Worm (Caenorhabditis elegans): Measurements from ENCODE around the gene K04C1.2.
A peak's percentile ranks its signal among the peaks of the same experiment; 100 is the strongest.

K04C1.2 gene

ce11 chrX:14267781-14268180, 29.3 kb downstream of the K04C1.2 start, which contains the start of gene del-1 (continued):
- no peak for TF ChIP-seq hrde-1 (tag; optimal IDR thresholded peaks at IDR 0.05; ENCODE audit: borderline replicate concordance)
- no peak for TF ChIP-seq T07F8.4 (tag; optimal IDR thresholded peaks at IDR 0.05)

ce11 chrX:14281526-14281925, 43.0 kb downstream of the K04C1.2 start, which contains the start of gene E02H4.2:
TSS of gene E02H4.2 (minus strand) at chrX:14281626.
- TF ChIP-seq hlh-12 (tag; optimal IDR thresholded peaks at IDR 0.05) (no peak), D2030.7 (GFP tag; IDR thresholded peaks at IDR 0.05) (no peak), aptf-3 (GFP tag; IDR thresholded peaks at IDR 0.05) (no peak), ztf-25 (GFP tag; IDR thresholded peaks at IDR 0.05) (no peak), him-1 (tag; optimal IDR thresholded peaks at IDR 0.05) (no peak), F37B4.10 (GFP tag; IDR thresholded peaks at IDR 0.05) (no peak), ccch-3 (GFP tag; optimal IDR thresholded peaks at IDR 0.05) (no peak), gei-17 (GFP tag; optimal IDR thresholded peaks at IDR 0.05) (no peak), F55B11.4 (tag; optimal IDR thresholded peaks at IDR 0.05; ENCODE audit: borderline replicate concordance, insufficient read depth) (no peak), hmg-1.2 (GFP tag; IDR thresholded peaks at IDR 0.05) (no peak), nhr-27 (tag; optimal IDR thresholded peaks at IDR 0.05) (no peak), lin-26 (GFP tag; IDR thresholded peaks at IDR 0.05) (no peak)

ce11 chrX:14287888-14288287, 49.4 kb downstream of the K04C1.2 start:
- no peak for TF ChIP-seq D2030.7 (GFP tag; IDR thresholded peaks at IDR 0.05)
- no peak for TF ChIP-seq F39B2.1 (GFP tag; IDR thresholded peaks at IDR 0.05)
- no peak for TF ChIP-seq F57C9.4 (tag; optimal IDR thresholded peaks at IDR 0.05)
- TF ChIP-seq sdz-38 (tag; optimal IDR thresholded peaks at IDR 0.05): no peak
- no peak for TF ChIP-seq nhr-27 (tag; optimal IDR thresholded peaks at IDR 0.05)
- TF ChIP-seq madf-8 (GFP tag; conservative IDR thresholded peaks at IDR 0.05): no peak
- TF ChIP-seq B0035.1 (tag; optimal IDR thresholded peaks at IDR 0.05): no peak
- no peak for TF ChIP-seq ccch-3 (GFP tag; optimal IDR thresholded peaks at IDR 0.05)
- TF ChIP-seq hsf-1 (GFP tag; IDR thresholded peaks at IDR 0.05): no peak
- no peak for TF ChIP-seq chd-7 (tag; optimal IDR thresholded peaks at IDR 0.05)
- TF ChIP-seq him-1 (tag; optimal IDR thresholded peaks at IDR 0.05): no peak
- no peak for TF ChIP-seq tbx-9 (tag; optimal IDR thresholded peaks at IDR 0.05; ENCODE audit: borderline replicate concordance)
- TF ChIP-seq Y79H2A.3 (GFP tag; conservative IDR thresholded peaks at IDR 0.05): no peak
- TF ChIP-seq ZK185.1 (tag; optimal IDR thresholded peaks at IDR 0.05; ENCODE audit: poor library complexity, severe bottlenecking): no peak
- TF ChIP-seq ztf-22 (GFP tag; optimal IDR thresholded peaks at IDR 0.05): no peak
- TF ChIP-seq repo-1 (tag; optimal IDR thresholded peaks at IDR 0.05): no peak
- no peak for TF ChIP-seq ets-4 (GFP tag; optimal IDR thresholded peaks at IDR 0.05)
- no peak for TF ChIP-seq athp-1 (tag; optimal IDR thresholded peaks at IDR 0.05)
- no peak for TF ChIP-seq B0261.1 (tag; optimal IDR thresholded peaks at IDR 0.05)
- TF ChIP-seq hlh-12 (tag; optimal IDR thresholded peaks at IDR 0.05): no peak

ce11 chrX:14289993-14290392, 51.5 kb downstream of the K04C1.2 start:
- TF ChIP-seq snpc-3.4 (tag; optimal IDR thresholded peaks at IDR 0.05): no peak
- TF ChIP-seq zfh-2 (GFP tag; conservative IDR thresholded peaks at IDR 0.05): peak; percentile 69
- TF ChIP-seq egrh-3 (GFP tag; IDR thresholded peaks at IDR 0.05): peak; percentile 47; the same call in 1 of the 2 replicates
- no peak for TF ChIP-seq ets-4 (GFP tag; optimal IDR thresholded peaks at IDR 0.05)
- no peak for TF ChIP-seq nfyb-1 (GFP tag; IDR thresholded peaks at IDR 0.05)
- no peak for TF ChIP-seq pha-4 (tag; optimal IDR thresholded peaks at IDR 0.05)
- peak; percentile 16 for TF ChIP-seq nhr-27 (tag; optimal IDR thresholded peaks at IDR 0.05)
- no peak for TF ChIP-seq ceh-100 (GFP tag; IDR thresholded peaks at IDR 0.05)
- TF ChIP-seq madf-10 (tag; optimal IDR thresholded peaks at IDR 0.05): no peak
- TF ChIP-seq attf-5 (GFP tag; optimal IDR thresholded peaks at IDR 0.05): no peak
- TF ChIP-seq lsy-27 (tag; optimal IDR thresholded peaks at IDR 0.05; ENCODE audit: borderline replicate concordance, insufficient read depth): no peak

Measured in whole organism, young adult.